Worm (Caenorhabditis elegans): ENCODE measurements around the gene F35C5.3.

The F35C5.3 gene

DNA sequence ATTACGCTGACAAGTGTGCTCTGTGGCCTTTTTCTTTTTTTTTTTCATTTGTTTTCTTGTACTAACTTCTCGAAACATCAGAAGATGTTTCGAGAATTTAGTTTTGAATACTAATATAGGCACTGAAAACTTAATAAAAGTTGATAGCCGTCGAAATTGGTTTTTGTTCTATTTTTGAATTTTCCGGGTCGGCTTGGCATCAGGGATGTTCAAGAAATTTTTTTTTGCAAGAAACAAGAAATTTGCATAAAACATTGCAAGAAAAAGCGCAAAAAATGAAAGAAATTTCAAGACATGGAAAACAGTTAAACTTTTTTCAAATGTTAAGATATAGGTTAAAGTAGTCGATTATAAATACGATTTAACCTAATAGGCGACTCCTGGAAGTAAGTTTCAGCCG is 34.7 kb downstream of the F35C5.3 start:
- TF ChIP-seq nhr-10 (tag; optimal IDR thresholded peaks at IDR 0.05) (no peak), sma-9 (GFP tag; optimal IDR thresholded peaks at IDR 0.05) (no peak), sma-9 (tag; optimal IDR thresholded peaks at IDR 0.05) (no peak), egl-27 (tag; optimal IDR thresholded peaks at IDR 0.05) (no peak), aly-2 (tag; optimal IDR thresholded peaks at IDR 0.05) (no peak), blmp-1 (tag; optimal IDR thresholded peaks at IDR 0.05; ENCODE audit: insufficient read depth) (no peak), nhr-21 (tag; optimal IDR thresholded peaks at IDR 0.05) (no peak), C34F6.9 (tag; optimal IDR thresholded peaks at IDR 0.05) (no peak), ZK546.5 (tag; optimal IDR thresholded peaks at IDR 0.05) (no peak), gmeb-1 (tag; optimal IDR thresholded peaks at IDR 0.05) (no peak), nhr-11 (tag; optimal IDR thresholded peaks at IDR 0.05) (no peak), unc-62 (GFP tag; optimal IDR thresholded peaks at IDR 0.05) (no peak)

DNA sequence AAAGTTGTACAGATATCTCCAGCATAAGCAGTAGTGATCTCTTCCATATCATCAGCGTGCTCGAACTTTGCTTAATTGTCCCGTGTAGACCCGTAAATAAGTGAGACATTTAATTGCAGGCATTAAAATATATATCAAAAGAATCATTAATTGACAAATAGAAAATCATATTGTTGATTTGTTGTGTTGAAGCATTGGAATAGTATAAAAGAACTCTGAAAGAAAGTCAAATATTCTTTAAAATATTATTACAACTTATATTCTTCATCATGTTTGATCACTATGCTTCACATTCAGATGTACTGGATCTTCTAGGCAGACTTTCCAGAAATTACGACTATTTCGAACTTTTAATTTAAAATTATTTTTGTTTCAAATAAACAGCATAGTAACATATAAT is 37.0 kb downstream of the F35C5.3 start, which contains the start of gene F58G1.8:
Gene F58G1.8 (minus strand): TSS at position 101 of the 400 bp plus-strand sequence.
- no peak for TF ChIP-seq lin-11 (tag; optimal IDR thresholded peaks at IDR 0.05)
- no peak for TF ChIP-seq unc-39 (tag; optimal IDR thresholded peaks at IDR 0.05)
- TF ChIP-seq ztf-1 (GFP tag; conservative IDR thresholded peaks at IDR 0.05) = no peak
- no peak for TF ChIP-seq ztf-4 (tag; optimal IDR thresholded peaks at IDR 0.05)
- TF ChIP-seq ama-1 (optimal IDR thresholded peaks at IDR 0.05) = no peak
- TF ChIP-seq sma-9 (GFP tag; optimal IDR thresholded peaks at IDR 0.05) = no peak
- no peak for TF ChIP-seq sma-9 (tag; optimal IDR thresholded peaks at IDR 0.05)
- no peak for TF ChIP-seq nhr-21 (tag; optimal IDR thresholded peaks at IDR 0.05)
- no peak for TF ChIP-seq nhr-77 (tag; optimal IDR thresholded peaks at IDR 0.05)
- no peak for TF ChIP-seq nhr-25 (tag; optimal IDR thresholded peaks at IDR 0.05)
- no peak for TF ChIP-seq nhr-12 (tag; optimal IDR thresholded peaks at IDR 0.05)
- no peak for TF ChIP-seq sma-3 (GFP tag; optimal IDR thresholded peaks at IDR 0.05)
- no peak for TF ChIP-seq nhr-129 (tag; optimal IDR thresholded peaks at IDR 0.05)
- no peak for TF ChIP-seq snpc-4 (tag; optimal IDR thresholded peaks at IDR 0.05)
- TF ChIP-seq elt-1 (tag; optimal IDR thresholded peaks at IDR 0.05) = no peak
- no peak for TF ChIP-seq peb-1 (tag; optimal IDR thresholded peaks at IDR 0.05)

ce11 chrII:12928241-12928640 is 39.7 kb downstream of the F35C5.3 start, which contains the start of gene F58G1.3:
Gene F58G1.3 (minus strand): TSS chrII:12928341.
- no peak for TF ChIP-seq fos-1 (tag; optimal IDR thresholded peaks at IDR 0.05)
- TF ChIP-seq snpc-4 (tag; optimal IDR thresholded peaks at IDR 0.05) = no peak
- no peak for TF ChIP-seq ama-1 (optimal IDR thresholded peaks at IDR 0.05)
- TF ChIP-seq sma-9 (GFP tag; optimal IDR thresholded peaks at IDR 0.05) = no peak
- TF ChIP-seq sma-9 (tag; optimal IDR thresholded peaks at IDR 0.05) = no peak
- no peak for TF ChIP-seq C34F6.9 (tag; optimal IDR thresholded peaks at IDR 0.05)
- TF ChIP-seq R02D3.7 (tag; optimal IDR thresholded peaks at IDR 0.05) = no peak

DNA sequence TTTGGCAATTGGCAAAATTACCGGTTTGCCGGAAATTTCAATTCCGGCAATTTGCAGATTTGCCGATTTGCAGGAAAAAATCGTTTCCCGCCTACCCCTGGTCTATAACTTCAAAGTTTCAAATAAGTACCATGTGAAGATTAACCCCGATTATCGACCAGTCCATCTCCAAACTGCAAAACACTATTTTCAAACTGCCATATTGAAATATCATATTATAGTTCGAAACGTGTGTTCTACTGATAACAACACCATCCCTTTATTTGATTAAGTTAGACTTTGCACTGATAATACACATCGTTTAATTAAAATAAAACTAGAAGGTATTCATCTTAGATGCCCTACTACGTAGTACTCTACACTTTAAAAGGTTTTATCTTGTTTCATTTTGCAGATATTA is 41.6 kb downstream of the F35C5.3 start:
- TF ChIP-seq mab-5 (tag; optimal IDR thresholded peaks at IDR 0.05) (no peak), fos-1 (tag; optimal IDR thresholded peaks at IDR 0.05) (peak; percentile 13)

ce11 chrII:12931456-12931923 is 42.9 kb downstream of the F35C5.3 start, which contains the start of gene dct-18:
Gene dct-18 (plus strand): TSS chrII:12931873.
- TF ChIP-seq crh-2 (tag; optimal IDR thresholded peaks at IDR 0.05) = peak; percentile 85
- peak; percentile 18 for TF ChIP-seq sma-9 (GFP tag; optimal IDR thresholded peaks at IDR 0.05)
- TF ChIP-seq sma-9 (tag; optimal IDR thresholded peaks at IDR 0.05) = no peak
- TF ChIP-seq nhr-12 (tag; optimal IDR thresholded peaks at IDR 0.05) = no peak
- peak; percentile 81 for TF ChIP-seq fos-1 (tag; optimal IDR thresholded peaks at IDR 0.05)
- TF ChIP-seq elt-1 (tag; optimal IDR thresholded peaks at IDR 0.05) = no peak
- no peak for TF ChIP-seq ztf-4 (tag; optimal IDR thresholded peaks at IDR 0.05)
- TF ChIP-seq unc-39 (tag; optimal IDR thresholded peaks at IDR 0.05) = no peak

DNA sequence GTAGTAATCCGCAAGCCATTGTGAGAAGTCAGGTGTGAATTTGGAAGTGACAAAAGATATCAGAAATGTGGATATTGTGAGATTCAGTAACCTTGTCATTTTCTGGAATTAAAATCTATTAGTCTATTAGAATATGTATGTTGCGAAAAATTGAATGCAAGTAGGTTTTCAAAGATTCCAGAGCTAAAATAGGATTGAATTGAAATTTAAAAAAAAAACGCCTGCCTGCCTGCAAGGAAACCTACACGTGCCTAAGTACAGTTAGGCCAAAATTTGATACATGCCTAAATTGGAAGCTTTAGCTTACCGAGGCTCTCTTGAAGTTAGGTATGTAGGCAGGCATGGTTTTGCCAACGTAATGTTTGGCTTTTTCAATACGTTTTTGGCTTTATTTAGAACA is 46.7 kb downstream of the F35C5.3 start, which contains the start of gene lips-9:
Gene lips-9 (minus strand): TSS at position 101 of the 400 bp plus-strand sequence.
- TF ChIP-seq blmp-1 (tag; optimal IDR thresholded peaks at IDR 0.05; ENCODE audit: insufficient read depth) (no peak), lin-39 (tag; optimal IDR thresholded peaks at IDR 0.05) (no peak), elt-1 (tag; optimal IDR thresholded peaks at IDR 0.05) (no peak), egl-27 (tag; optimal IDR thresholded peaks at IDR 0.05) (no peak), peb-1 (tag; optimal IDR thresholded peaks at IDR 0.05) (no peak), F13H6.1 (tag; optimal IDR thresholded peaks at IDR 0.05) (no peak), nhr-11 (tag; optimal IDR thresholded peaks at IDR 0.05) (no peak), elt-3 (tag; optimal IDR thresholded peaks at IDR 0.05) (no peak), aly-2 (tag; optimal IDR thresholded peaks at IDR 0.05) (no peak), ceh-16 (tag; optimal IDR thresholded peaks at IDR 0.05) (no peak), lin-13 (GFP tag; optimal IDR thresholded peaks at IDR 0.05) (no peak), fos-1 (tag; optimal IDR thresholded peaks at IDR 0.05) (no peak), nhr-237 (tag; optimal IDR thresholded peaks at IDR 0.05) (no peak)

All from whole organism, L2 larva.